Fruit fly (Drosophila melanogaster) whole organism, embryonic: ENCODE measurements around the gene CG6441.

Experiments
- CG10366 ChIP-seq: fragments of 200-800 bp; sonication (Bioruptor generic); IDR thresholded peaks from 2 replicates; pipeline ENCODE4 v1.3.6; 2022; ENCODE audit warnings: missing biosample characterization, missing genetic modification characterization
- CG10654 ChIP-seq: fragments of 200-800 bp; sonication (Bioruptor generic); optimal IDR thresholded peaks from 2 replicates; lab custom pipeline; 2016; ENCODE audit warnings: missing biosample characterization, missing genetic modification characterization
- CG11398 ChIP-seq: fragments of 200-800 bp; sonication (Bioruptor generic); optimal IDR thresholded peaks from 2 replicates; lab custom pipeline; 2016; ENCODE audit warnings: missing biosample characterization, missing genetic modification characterization
- CG11696 ChIP-seq: fragments of 200-800 bp; sonication (Bioruptor generic); IDR thresholded peaks from 2 replicates; pipeline ENCODE4 v1.3.6; 2022; ENCODE audit warnings: missing biosample characterization, missing genetic modification characterization
- CG12071 ChIP-seq: fragments of 200-800 bp; sonication (Bioruptor generic); optimal IDR thresholded peaks from 3 replicates; lab custom pipeline; 2018; ENCODE audit warnings: missing biosample characterization, mild to moderate bottlenecking, missing genetic modification characterization
- CG12104 ChIP-seq: fragments of 200-800 bp; sonication (Bioruptor generic); optimal IDR thresholded peaks from 3 replicates; lab custom pipeline; 2016; ENCODE audit warnings: missing biosample characterization, missing genetic modification characterization
- CG13775 ChIP-seq: fragments of 200-800 bp; sonication (Bioruptor generic); optimal IDR thresholded peaks from 3 replicates; lab custom pipeline; 2017; ENCODE audit warnings: missing biosample characterization, mild to moderate bottlenecking, missing genetic modification characterization
- CG16779 ChIP-seq: fragments of 200-800 bp; sonication (Bioruptor generic); IDR thresholded peaks from 2 replicates; pipeline ENCODE4 v1.3.6; 2022; ENCODE audit warnings: missing biosample characterization, missing genetic modification characterization
- CG16815 ChIP-seq: fragments of 200-800 bp; sonication (Bioruptor generic); optimal IDR thresholded peaks from 3 replicates; lab custom pipeline; 2017; ENCODE audit warnings: missing biosample characterization, mild to moderate bottlenecking, missing genetic modification characterization
- CG17912 ChIP-seq: fragments of 200-800 bp; sonication (Bioruptor generic); optimal IDR thresholded peaks from 2 replicates; lab custom pipeline; 2018; ENCODE audit warnings: missing biosample characterization, mild to moderate bottlenecking, missing genetic modification characterization
- CG18599 ChIP-seq: fragments of 200-800 bp; sonication (Bioruptor generic); optimal IDR thresholded peaks from 3 replicates; lab custom pipeline; 2017; ENCODE audit warnings: missing biosample characterization, missing genetic modification characterization, mild to moderate bottlenecking, moderate library complexity, missing genetic modification reagents
- CG3281 ChIP-seq: fragments of 200-800 bp; sonication (Bioruptor generic); optimal IDR thresholded peaks from 3 replicates; lab custom pipeline; 2017; ENCODE audit warnings: missing biosample characterization, mild to moderate bottlenecking, missing genetic modification characterization
- CG34224 ChIP-seq: fragments of 200-800 bp; sonication (Bioruptor generic); IDR thresholded peaks from 3 replicates; pipeline ENCODE4 v1.3.6; 2022; ENCODE audit warnings: missing biosample characterization, missing genetic modification characterization; ENCODE audit not compliant: partially characterized antibody
- CG34376 ChIP-seq: fragments of 200-800 bp; sonication (Bioruptor generic); optimal IDR thresholded peaks from 2 replicates; lab custom pipeline; 2018; ENCODE audit warnings: missing biosample characterization, mild to moderate bottlenecking, missing genetic modification characterization
- CG5180 ChIP-seq: fragments of 200-800 bp; sonication (Bioruptor generic); optimal IDR thresholded peaks from 3 replicates; lab custom pipeline; 2017; ENCODE audit warnings: missing biosample characterization, missing genetic modification characterization, mild to moderate bottlenecking, moderate library complexity, missing genetic modification reagents
- CG5245 ChIP-seq: fragments of 200-800 bp; sonication (Bioruptor generic); optimal IDR thresholded peaks from 3 replicates; lab custom pipeline; 2016; ENCODE audit warnings: missing biosample characterization, missing genetic modification characterization
- CG6765 ChIP-seq: fragments of 200-800 bp; sonication (Bioruptor generic); optimal IDR thresholded peaks from 3 replicates; lab custom pipeline; 2017; ENCODE audit warnings: missing biosample characterization, mild to moderate bottlenecking, missing genetic modification characterization
- CG7372 ChIP-seq: fragments of 200-800 bp; sonication (Bioruptor generic); IDR thresholded peaks from 2 replicates; pipeline ENCODE4 v1.3.6; 2022; ENCODE audit warnings: missing biosample characterization, missing genetic modification characterization
- CG7786 ChIP-seq: fragments of 200-800 bp; sonication (Bioruptor generic); optimal IDR thresholded peaks from 2 replicates; lab custom pipeline; 2016; ENCODE audit warnings: missing biosample characterization, missing genetic modification characterization
- CG7928 ChIP-seq: fragments of 200-800 bp; sonication (Bioruptor generic); optimal IDR thresholded peaks from 2 replicates; lab custom pipeline; 2017; ENCODE audit warnings: missing biosample characterization, mild to moderate bottlenecking, missing genetic modification characterization
- CG9797 ChIP-seq: fragments of 200-800 bp; sonication (Bioruptor generic); optimal IDR thresholded peaks from 3 replicates; lab custom pipeline; 2018; ENCODE audit warnings: missing biosample characterization, mild to moderate bottlenecking, missing genetic modification characterization
- Ets65A ChIP-seq: fragments of 200-800 bp; sonication (Bioruptor generic); peaks from one replicate; lab custom pipeline; 2016; ENCODE audit warnings: missing biosample characterization, missing genetic modification characterization
- Gug ChIP-seq: fragments of 200-800 bp; sonication (Bioruptor generic); IDR thresholded peaks from 4 replicates; pipeline ENCODE4 v1.3.6; 2022; ENCODE audit warnings: missing biosample characterization, missing genetic modification characterization
- H2.0 ChIP-seq: fragments of 200-800 bp; sonication (Bioruptor generic); IDR thresholded peaks from 2 replicates; pipeline ENCODE4 v1.3.6; 2022; ENCODE audit warnings: missing biosample characterization, missing genetic modification characterization
- HLH4C ChIP-seq: fragments of 200-800 bp; sonication (Bioruptor generic); IDR thresholded peaks from 3 replicates; pipeline ENCODE4 v1.3.6; 2022; ENCODE audit warnings: missing biosample characterization, missing genetic modification characterization; ENCODE audit not compliant: partially characterized antibody
- Hey ChIP-seq: fragments of 200-800 bp; sonication (Bioruptor generic); optimal IDR thresholded peaks from 3 replicates; lab custom pipeline; 2018; ENCODE audit warnings: missing biosample characterization, mild to moderate bottlenecking, missing genetic modification characterization
- Hr39 ChIP-seq: fragments of >200 bp; optimal IDR thresholded peaks from 2 replicates; lab custom pipeline; 2017
- Jarid2 ChIP-seq: fragments of 200-800 bp; sonication (Bioruptor generic); optimal IDR thresholded peaks from 3 replicates; lab custom pipeline; 2017; ENCODE audit warnings: mild to moderate bottlenecking, missing biosample characterization, missing genetic modification reagents, missing genetic modification characterization
- Kr ChIP-seq: fragments of 200-800 bp; sonication (Bioruptor generic); optimal IDR thresholded peaks from 2 replicates; lab custom pipeline; 2017; ENCODE audit warnings: missing biosample characterization, mild to moderate bottlenecking, missing genetic modification characterization
- Lhr ChIP-seq: fragments of 200-800 bp; sonication (Bioruptor generic); optimal IDR thresholded peaks from 3 replicates; lab custom pipeline; 2017; ENCODE audit warnings: mild to moderate bottlenecking, missing biosample characterization, missing genetic modification reagents, missing genetic modification characterization
- MBD-R2 ChIP-seq: fragments of 200-800 bp; sonication (Bioruptor generic); IDR thresholded peaks from 2 replicates; pipeline ENCODE4 v1.3.6; 2022; ENCODE audit warnings: missing biosample characterization, missing genetic modification characterization
- Mrtf ChIP-seq: fragments of 200-800 bp; sonication (Bioruptor generic); IDR thresholded peaks from 3 replicates; pipeline ENCODE4 v1.3.6; 2022; ENCODE audit warnings: missing biosample characterization, missing genetic modification characterization
- Myb ChIP-seq: fragments of 200-800 bp; sonication (Bioruptor generic); optimal IDR thresholded peaks from 2 replicates; lab custom pipeline; 2016; ENCODE audit warnings: missing biosample characterization, missing genetic modification characterization
- aop ChIP-seq: fragments of 200-800 bp; sonication (Bioruptor generic); IDR thresholded peaks from 2 replicates; pipeline ENCODE4 v1.3.6; 2022; ENCODE audit warnings: missing biosample characterization, missing genetic modification characterization
- crc ChIP-seq: fragments of 200-800 bp; sonication (Bioruptor generic); optimal IDR thresholded peaks from 2 replicates; lab custom pipeline; 2016; ENCODE audit warnings: missing biosample characterization, missing genetic modification characterization
- crol ChIP-seq: fragments of 200-800 bp; sonication (Bioruptor generic); IDR thresholded peaks from 2 replicates; pipeline ENCODE4 v1.3.6; 2022; ENCODE audit warnings: missing biosample characterization, missing genetic modification characterization
- exex ChIP-seq: fragments of 200-800 bp; sonication (Bioruptor generic); optimal IDR thresholded peaks from 4 replicates; lab custom pipeline; 2018; ENCODE audit warnings: missing biosample characterization, mild to moderate bottlenecking, missing genetic modification characterization, moderate library complexity
- ftz-f1 ChIP-seq: fragments of 200-800 bp; sonication (Bioruptor generic); optimal IDR thresholded peaks from 2 replicates; lab custom pipeline; 2016; ENCODE audit warnings: missing biosample characterization, missing genetic modification characterization
- gt ChIP-seq: fragments of 200-800 bp; sonication (Bioruptor generic); IDR thresholded peaks from 2 replicates; pipeline ENCODE4 v1.3.6; 2022; ENCODE audit warnings: missing biosample characterization, missing genetic modification characterization
- hb ChIP-seq: fragments of 200-800 bp; sonication (Bioruptor generic); IDR thresholded peaks from 3 replicates; pipeline ENCODE4 v1.3.6; 2022; ENCODE audit warnings: missing biosample characterization, missing genetic modification characterization; ENCODE audit not compliant: partially characterized antibody
- hbn ChIP-seq: fragments of 200-800 bp; sonication (Bioruptor generic); IDR thresholded peaks from 2 replicates; pipeline ENCODE4 v1.3.6; 2022; ENCODE audit warnings: missing biosample characterization, missing genetic modification characterization; ENCODE audit not compliant: partially characterized antibody
- org-1 ChIP-seq: fragments of 200-800 bp; sonication (Bioruptor generic); optimal IDR thresholded peaks from 2 replicates; lab custom pipeline; 2017; ENCODE audit warnings: missing biosample characterization, missing genetic modification characterization
- prd ChIP-seq, 3 experiments: fragments of >200 bp in 2 of 3; fragments of 200-800 bp in 1 of 3; sonication (Bioruptor generic) in 1 of 3; optimal IDR thresholded peaks in 2 of 3; IDR thresholded peaks in 1 of 3; 2 replicates in 2 of 3; 3 replicates in 1 of 3; pipeline versions ENCODE4 v1.3.6 to Lab custom; 2017 to 2022; ENCODE audit warnings: missing biosample characterization in 1 of 3, missing genetic modification characterization in 1 of 3
- run ChIP-seq: fragments of 200-800 bp; sonication (Bioruptor generic); optimal IDR thresholded peaks from 3 replicates; lab custom pipeline; 2018; ENCODE audit warnings: missing biosample characterization, mild to moderate bottlenecking, missing genetic modification characterization
- sens-2 ChIP-seq: fragments of 200-800 bp; sonication (Bioruptor generic); IDR thresholded peaks from 2 replicates; pipeline ENCODE4 v1.3.6; 2022; ENCODE audit warnings: missing biosample characterization, missing genetic modification characterization
- slp2 ChIP-seq: fragments of 200-800 bp; sonication (Bioruptor generic); optimal IDR thresholded peaks from 2 replicates; lab custom pipeline; 2016; ENCODE audit warnings: missing biosample characterization, missing genetic modification characterization
- tin ChIP-seq: fragments of 200-800 bp; sonication (Bioruptor generic); optimal IDR thresholded peaks from 3 replicates; lab custom pipeline; 2016; ENCODE audit warnings: missing biosample characterization, missing genetic modification characterization
- unpg ChIP-seq: fragments of 200-800 bp; sonication (Bioruptor generic); optimal IDR thresholded peaks from 3 replicates; lab custom pipeline; 2018; ENCODE audit warnings: missing biosample characterization, mild to moderate bottlenecking, missing genetic modification characterization, moderate library complexity
- zf30C ChIP-seq: fragments of 200-800 bp; sonication (Bioruptor generic); optimal IDR thresholded peaks from 3 replicates; lab custom pipeline; 2018; ENCODE audit warnings: missing biosample characterization, mild to moderate bottlenecking, missing genetic modification characterization

Gene CG6441

dm6 chr2L:7494341-7495293, 20.1 kb downstream of the CG6441 start (continued):
- TF ChIP-seq aop = no peak
- peak; percentile 70 for TF ChIP-seq ftz-f1 (GFP tag; lab: Kevin White, UChicago)
- no peak for TF ChIP-seq CG12104
- TF ChIP-seq CG10654 (GFP tag; lab: Kevin White, UChicago) = no peak
- no peak for TF ChIP-seq Mrtf (GFP tag; lab: Robert Waterston, UW)
- TF ChIP-seq run (tag; lab: Kevin White, UChicago) = peak; percentile 6
- TF ChIP-seq hb (GFP tag; lab: Robert Waterston, UW) = no peak
- no peak for TF ChIP-seq CG17912 (GFP tag; lab: Kevin White, UChicago)
- no peak for TF ChIP-seq CG11398
- TF ChIP-seq unpg (GFP tag; lab: Kevin White, UChicago) = peak; percentile 30
- peak; percentile 19 for TF ChIP-seq CG13775 (GFP tag; lab: Kevin White, UChicago)
- TF ChIP-seq HLH4C = no peak
- TF ChIP-seq zf30C (GFP tag; lab: Kevin White, UChicago) = no peak
- TF ChIP-seq Hr39 = no peak
- no peak for TF ChIP-seq CG7928 (GFP tag; lab: Kevin White, UChicago)
- no peak for TF ChIP-seq Kr (GFP tag; lab: Kevin White, UChicago)
- TF ChIP-seq tin (GFP tag; lab: Kevin White, UChicago) = no peak
- TF ChIP-seq CG16779 (GFP tag; lab: Robert Waterston, UW) = no peak
- no peak for TF ChIP-seq Lhr (GFP tag; lab: Kevin White, UChicago)
- no peak for TF ChIP-seq sens-2 (GFP tag; lab: Robert Waterston, UW)
- TF ChIP-seq hbn (GFP tag; lab: Robert Waterston, UW) = no peak
- TF ChIP-seq CG10366 (GFP tag; lab: Robert Waterston, UW) = peak; percentile 40
- peak; percentile 55 for TF ChIP-seq CG7786
- no peak for TF ChIP-seq Hey (tag; lab: Kevin White, UChicago)
- peak; percentile 45 for TF ChIP-seq Ets65A (GFP tag; lab: Kevin White, UChicago)
- no peak for TF ChIP-seq gt (GFP tag; lab: Robert Waterston, UW)
- no peak for TF ChIP-seq CG5245 (GFP tag; lab: Kevin White, UChicago)
- TF ChIP-seq Gug (GFP tag; lab: Robert Waterston, UW) = no peak
- TF ChIP-seq CG5180 = no peak
- peak; percentile 56; the same call in 1 of the 2 replicates for TF ChIP-seq MBD-R2 (GFP tag; lab: Robert Waterston, UW)
- TF ChIP-seq crc = no peak
- no peak for TF ChIP-seq CG34376 (GFP tag; lab: Kevin White, UChicago)
- TF ChIP-seq crol (GFP tag; lab: Robert Waterston, UW) = no peak
- no peak for TF ChIP-seq CG18599 (GFP tag; lab: Kevin White, UChicago)
- TF ChIP-seq CG16815 = peak; percentile 28
- peak; percentile 28; the same call in 1 of the 2 replicates for TF ChIP-seq H2.0 (GFP tag; lab: Robert Waterston, UW)
- TF ChIP-seq Myb (GFP tag; lab: Kevin White, UChicago) = peak; percentile 26
- TF ChIP-seq CG6765 (GFP tag; lab: Kevin White, UChicago) = no peak
- no peak for TF ChIP-seq CG12071 (GFP tag; lab: Kevin White, UChicago)
- TF ChIP-seq CG34224 = no peak
- TF ChIP-seq Jarid2 (GFP tag; lab: Kevin White, UChicago) = no peak
- no peak for TF ChIP-seq slp2 (GFP tag; lab: Kevin White, UChicago)
- no peak for TF ChIP-seq prd (optimal IDR thresholded peaks at IDR 0.05; lab: Kevin White, UChicago)
- TF ChIP-seq prd (GFP tag; IDR thresholded peaks at IDR 0.05; lab: Robert Waterston, UW) = no peak
- TF ChIP-seq CG7372 (GFP tag; lab: Robert Waterston, UW) = no peak
- no peak for TF ChIP-seq CG3281
- TF ChIP-seq CG9797 (GFP tag; lab: Kevin White, UChicago) = no peak
- TF ChIP-seq exex (tag; lab: Kevin White, UChicago) = no peak
- peak; percentile 70 for TF ChIP-seq CG11696 (GFP tag; lab: Robert Waterston, UW)
- no peak for TF ChIP-seq org-1 (GFP tag; lab: Kevin White, UChicago)
